Worm (Caenorhabditis elegans) whole organism, L4/young adult: ENCODE data around the gene gyf-1.

ENCODE experiments used
- dao-5 ChIP-seq: sonication (generic microtip); optimal IDR thresholded peaks from 2 replicates; lab custom pipeline; 2016; ENCODE audit warnings: missing genotype, missing genetic modification characterization, moderate library complexity, missing compliant biosample characterization
- him-1 ChIP-seq: sonication (generic microtip); optimal IDR thresholded peaks from 2 replicates; lab custom pipeline; 2016; ENCODE audit warnings: missing genotype, missing genetic modification reagents, missing genetic modification characterization, missing compliant biosample characterization

- no peak for TF ChIP-seq dao-5 (tag; lab: Kevin White, UChicago)
- no peak for TF ChIP-seq him-1 (tag; lab: Kevin White, UChicago)
These were observed 50.6 kb downstream of the gyf-1 start, which contains the start of gene T14B4.3 for ce11 chrII:6734674-6735073.
